Fruit fly (Drosophila melanogaster) whole organism, prepupa: ENCODE data around the gene LUBEL.

ENCODE experiments used
- Blimp-1 ChIP-seq: fragments of 200-800 bp; sonication (Bioruptor generic); optimal IDR thresholded peaks from 3 replicates; lab custom pipeline; 2017; ENCODE audit warnings: missing biosample characterization, missing genetic modification characterization, mild to moderate bottlenecking, moderate library complexity, missing genetic modification reagents
- CG10631 ChIP-seq: fragments of 200-800 bp; sonication (Bioruptor generic); optimal IDR thresholded peaks from 2 replicates; lab custom pipeline; 2016; ENCODE audit warnings: missing biosample characterization, missing genetic modification characterization
- CG16779 ChIP-seq: fragments of 200-800 bp; sonication (Bioruptor generic); optimal IDR thresholded peaks from 3 replicates; lab custom pipeline; 2017; ENCODE audit warnings: missing biosample characterization, mild to moderate bottlenecking, missing genetic modification characterization
- CG34406 ChIP-seq: fragments of 200-800 bp; sonication (Bioruptor generic); optimal IDR thresholded peaks from 3 replicates; lab custom pipeline; 2016; ENCODE audit warnings: missing biosample characterization, missing genetic modification characterization
- CG6854 ChIP-seq: fragments of 200-800 bp; sonication (Bioruptor generic); optimal IDR thresholded peaks from 2 replicates; lab custom pipeline; 2017; ENCODE audit warnings: missing biosample characterization, mild to moderate bottlenecking, missing genetic modification characterization
- Hr39 ChIP-seq: fragments of 200-800 bp; sonication (Bioruptor generic); optimal IDR thresholded peaks from 2 replicates; lab custom pipeline; 2016; ENCODE audit warnings: missing biosample characterization, missing genetic modification characterization
- Sox102F ChIP-seq: fragments of 200-800 bp; sonication (Bioruptor generic); optimal IDR thresholded peaks from 2 replicates; lab custom pipeline; 2016; ENCODE audit warnings: missing biosample characterization, mild to moderate bottlenecking, missing genetic modification characterization
- achi ChIP-seq: fragments of 200-800 bp; sonication (Bioruptor generic); optimal IDR thresholded peaks from 3 replicates; lab custom pipeline; 2016; ENCODE audit warnings: missing biosample characterization, missing genetic modification characterization
- eg ChIP-seq: fragments of 200-800 bp; sonication (Bioruptor generic); IDR thresholded peaks from 3 replicates; pipeline ENCODE4 v1.3.6; 2022; ENCODE audit warnings: missing biosample characterization, missing genetic modification characterization
- esn ChIP-seq: fragments of 200-800 bp; sonication (Bioruptor generic); optimal IDR thresholded peaks from 2 replicates; lab custom pipeline; 2016; ENCODE audit warnings: missing biosample characterization, mild to moderate bottlenecking, missing genetic modification characterization, moderate library complexity
- fd59A ChIP-seq: fragments of 200-800 bp; sonication (Bioruptor generic); optimal IDR thresholded peaks from 2 replicates; lab custom pipeline; 2017; ENCODE audit warnings: missing biosample characterization, mild to moderate bottlenecking, missing genetic modification characterization, missing genetic modification reagents
- svp ChIP-seq: fragments of 200-800 bp; sonication (Bioruptor generic); peaks from one replicate; lab custom pipeline; 2016; ENCODE audit warnings: missing biosample characterization, missing genetic modification characterization

- TF ChIP-seq fd59A: no peak
- TF ChIP-seq eg (GFP tag; lab: Robert Waterston, UW): no peak
- TF ChIP-seq CG10631 (GFP tag; lab: Kevin White, UChicago): no peak
- TF ChIP-seq Hr39 (GFP tag; lab: Kevin White, UChicago): no peak
- no peak for TF ChIP-seq esn
- TF ChIP-seq CG6854 (GFP tag; lab: Kevin White, UChicago): no peak
- no peak for TF ChIP-seq CG16779 (tag; lab: Kevin White, UChicago)
- no peak for TF ChIP-seq Sox102F
- no peak for TF ChIP-seq achi
- no peak for TF ChIP-seq Blimp-1 (GFP tag; lab: Kevin White, UChicago)
- TF ChIP-seq CG34406 (GFP tag; lab: Kevin White, UChicago): no peak
- peak; percentile 55 for TF ChIP-seq svp (GFP tag; lab: Kevin White, UChicago)
Observed at dm6 chr2L:6774853-6775252, 2.3 kb upstream of the LUBEL start.
